Fruit fly (Drosophila melanogaster) whole organism, embryonic: ENCODE data around the gene CG4660.

Source experiments
- CG10147 ChIP-seq: fragments of 200-800 bp; sonication (Bioruptor generic); optimal IDR thresholded peaks from 2 replicates; lab custom pipeline; 2019; ENCODE audit warnings: missing biosample characterization, mild to moderate bottlenecking, missing genetic modification characterization, moderate library complexity
- CG12071 ChIP-seq: fragments of 200-800 bp; sonication (Bioruptor generic); optimal IDR thresholded peaks from 3 replicates; lab custom pipeline; 2018; ENCODE audit warnings: missing biosample characterization, mild to moderate bottlenecking, missing genetic modification characterization
- CG14014 ChIP-seq: fragments of 200-800 bp; sonication (Bioruptor generic); IDR thresholded peaks from 2 replicates; pipeline ENCODE4 v1.3.6; 2022; ENCODE audit warnings: missing biosample characterization, missing genetic modification characterization
- CG14965 ChIP-seq: fragments of 200-800 bp; sonication (Bioruptor generic); optimal IDR thresholded peaks from 2 replicates; lab custom pipeline; 2016; ENCODE audit warnings: missing biosample characterization, missing genetic modification characterization, borderline replicate concordance
- CG15269 ChIP-seq: fragments of 200-800 bp; sonication (Bioruptor generic); optimal IDR thresholded peaks from 2 replicates; lab custom pipeline; 2018; ENCODE audit warnings: missing biosample characterization, mild to moderate bottlenecking, missing genetic modification characterization, moderate library complexity
- CG15479 ChIP-seq: fragments of 200-800 bp; sonication (Bioruptor generic); optimal IDR thresholded peaks from 3 replicates; lab custom pipeline; 2019; ENCODE audit warnings: missing biosample characterization, mild to moderate bottlenecking, missing genetic modification characterization, moderate library complexity
- CG17359 ChIP-seq: fragments of 200-800 bp; sonication (Bioruptor generic); optimal IDR thresholded peaks from 3 replicates; lab custom pipeline; 2018; ENCODE audit warnings: missing biosample characterization, mild to moderate bottlenecking, missing genetic modification characterization, moderate library complexity
- CG18262 ChIP-seq: fragments of 200-800 bp; optimal IDR thresholded peaks from 3 replicates; lab custom pipeline; 2019; ENCODE audit warnings: missing biosample characterization, mild to moderate bottlenecking, missing genetic modification characterization, moderate library complexity
- CG18619 ChIP-seq: fragments of 200-800 bp; sonication (Bioruptor generic); optimal IDR thresholded peaks from 3 replicates; lab custom pipeline; 2017; ENCODE audit warnings: missing biosample characterization, mild to moderate bottlenecking, missing genetic modification characterization
- CG3163 ChIP-seq: fragments of 200-800 bp; sonication (Bioruptor generic); optimal IDR thresholded peaks from 3 replicates; lab custom pipeline; 2016; ENCODE audit warnings: missing biosample characterization, missing genetic modification characterization
- CG3995 ChIP-seq: fragments of 200-800 bp; sonication (Bioruptor generic); optimal IDR thresholded peaks from 3 replicates; lab custom pipeline; 2016; ENCODE audit warnings: missing biosample characterization, missing genetic modification characterization
- CG4360 ChIP-seq: fragments of 200-800 bp; sonication (Bioruptor generic); IDR thresholded peaks from 2 replicates; pipeline ENCODE4 v1.3.6; 2022; ENCODE audit warnings: missing biosample characterization, missing genetic modification characterization
- CG4404 ChIP-seq: fragments of 200-800 bp; sonication (Bioruptor generic); IDR thresholded peaks from 2 replicates; pipeline ENCODE4 v1.3.6; 2022; ENCODE audit warnings: missing biosample characterization, missing genetic modification characterization
- CG6689 ChIP-seq: fragments of 200-800 bp; sonication (Bioruptor generic); IDR thresholded peaks from 2 replicates; pipeline ENCODE4 v1.3.6; 2022; ENCODE audit warnings: missing biosample characterization, missing genetic modification characterization
- CG7271 ChIP-seq: fragments of 200-800 bp; sonication (Bioruptor generic); optimal IDR thresholded peaks from 2 replicates; lab custom pipeline; 2018; ENCODE audit warnings: missing biosample characterization, mild to moderate bottlenecking, missing genetic modification characterization, moderate library complexity
- CG7987 ChIP-seq: fragments of 200-800 bp; sonication (Bioruptor generic); optimal IDR thresholded peaks from 2 replicates; lab custom pipeline; 2018; ENCODE audit warnings: missing biosample characterization, mild to moderate bottlenecking, missing genetic modification characterization, moderate library complexity
- CoRest ChIP-seq: fragments of 200-800 bp; sonication (Bioruptor generic); optimal IDR thresholded peaks from 3 replicates; lab custom pipeline; 2018; ENCODE audit warnings: missing biosample characterization, mild to moderate bottlenecking, missing genetic modification characterization, moderate library complexity
- GATAe ChIP-seq: fragments of 200-800 bp; sonication (Bioruptor generic); conservative IDR thresholded peaks from 2 replicates; pipeline ENCODE4 v1.3.6; 2022; ENCODE audit warnings: missing biosample characterization, missing genetic modification characterization
- HLH3B ChIP-seq: fragments of 200-800 bp; sonication (Bioruptor generic); IDR thresholded peaks from 2 replicates; pipeline ENCODE4 v1.3.6; 2022; ENCODE audit warnings: missing biosample characterization, missing genetic modification characterization
- Hr39 ChIP-seq: fragments of >200 bp; optimal IDR thresholded peaks from 2 replicates; lab custom pipeline; 2017
- Lim3 ChIP-seq: fragments of 200-800 bp; sonication (Bioruptor generic); IDR thresholded peaks from 2 replicates; pipeline ENCODE4 v1.3.6; 2022; ENCODE audit warnings: missing biosample characterization, missing genetic modification characterization
- Mrtf ChIP-seq: fragments of 200-800 bp; sonication (Bioruptor generic); IDR thresholded peaks from 3 replicates; pipeline ENCODE4 v1.3.6; 2022; ENCODE audit warnings: missing biosample characterization, missing genetic modification characterization
- Myb ChIP-seq: fragments of 200-800 bp; sonication (Bioruptor generic); optimal IDR thresholded peaks from 2 replicates; lab custom pipeline; 2016; ENCODE audit warnings: missing biosample characterization, missing genetic modification characterization
- NFAT ChIP-seq: fragments of 200-800 bp; sonication (Bioruptor generic); IDR thresholded peaks from 2 replicates; pipeline ENCODE4 v1.3.6; 2022; ENCODE audit warnings: missing biosample characterization, missing genetic modification characterization
- NK7.1 ChIP-seq: fragments of 200-800 bp; sonication (Bioruptor generic); optimal IDR thresholded peaks from 3 replicates; lab custom pipeline; 2016; ENCODE audit warnings: missing biosample characterization, missing genetic modification characterization
- NfI ChIP-seq: fragments of 200-800 bp; sonication (Bioruptor generic); optimal IDR thresholded peaks from 3 replicates; lab custom pipeline; 2018; ENCODE audit warnings: missing biosample characterization, mild to moderate bottlenecking, missing genetic modification characterization, moderate library complexity
- Ravus ChIP-seq: fragments of 200-800 bp; sonication (Bioruptor generic); IDR thresholded peaks from 2 replicates; pipeline ENCODE4 v1.3.6; 2022; ENCODE audit warnings: missing biosample characterization, missing genetic modification characterization
- Sox100B ChIP-seq: fragments of 200-800 bp; sonication (Bioruptor generic); optimal IDR thresholded peaks from 3 replicates; lab custom pipeline; 2018; ENCODE audit warnings: missing biosample characterization, mild to moderate bottlenecking, missing genetic modification characterization
- Usf ChIP-seq: fragments of 200-800 bp; sonication (Bioruptor generic); optimal IDR thresholded peaks from 2 replicates; lab custom pipeline; 2017; ENCODE audit warnings: missing genotype, missing biosample characterization, missing genetic modification characterization
- Vsx1 ChIP-seq: fragments of 200-800 bp; sonication (Bioruptor generic); optimal IDR thresholded peaks from 2 replicates; lab custom pipeline; 2017; ENCODE audit warnings: missing biosample characterization, mild to moderate bottlenecking, missing genetic modification characterization, missing genetic modification reagents
- ap ChIP-seq: fragments of 200-800 bp; sonication (Bioruptor generic); IDR thresholded peaks from 2 replicates; pipeline ENCODE4 v1.3.6; 2022; ENCODE audit warnings: missing biosample characterization, missing genetic modification characterization
- az2 ChIP-seq: fragments of 200-800 bp; sonication (Bioruptor generic); optimal IDR thresholded peaks from 3 replicates; lab custom pipeline; 2016; ENCODE audit warnings: missing biosample characterization, missing genetic modification characterization
- bab2 ChIP-seq: fragments of 200-800 bp; sonication (Bioruptor generic); optimal IDR thresholded peaks from 2 replicates; lab custom pipeline; 2016; ENCODE audit warnings: missing biosample characterization, missing genetic modification characterization
- caup ChIP-seq: fragments of 200-800 bp; sonication (Bioruptor generic); optimal IDR thresholded peaks from 3 replicates; lab custom pipeline; 2017; ENCODE audit warnings: missing biosample characterization, mild to moderate bottlenecking, missing genetic modification characterization, moderate library complexity; ENCODE audit not compliant: severe bottlenecking
- fd96Cb ChIP-seq: fragments of 200-800 bp; sonication (Bioruptor generic); optimal IDR thresholded peaks from 2 replicates; lab custom pipeline; 2018; ENCODE audit warnings: missing biosample characterization, mild to moderate bottlenecking, missing genetic modification characterization, moderate library complexity
- gcm2 ChIP-seq: fragments of 200-800 bp; sonication (Bioruptor generic); optimal IDR thresholded peaks from 2 replicates; lab custom pipeline; 2016; ENCODE audit warnings: missing biosample characterization, missing genetic modification characterization
- her ChIP-seq: fragments of 200-800 bp; sonication (Bioruptor generic); optimal IDR thresholded peaks from 2 replicates; lab custom pipeline; 2016; ENCODE audit warnings: missing biosample characterization, missing genetic modification characterization
- inv ChIP-seq: fragments of 200-800 bp; sonication (Bioruptor generic); IDR thresholded peaks from 2 replicates; pipeline ENCODE4 v1.3.6; 2022; ENCODE audit warnings: missing biosample characterization, missing genetic modification characterization; ENCODE audit not compliant: partially characterized antibody
- kni ChIP-seq: fragments of 200-800 bp; sonication (Bioruptor generic); optimal IDR thresholded peaks from 3 replicates; lab custom pipeline; 2017; ENCODE audit warnings: mild to moderate bottlenecking, missing biosample characterization, missing genetic modification reagents, missing genetic modification characterization
- knrl ChIP-seq: fragments of 200-800 bp; sonication (Bioruptor generic); IDR thresholded peaks from 3 replicates; pipeline ENCODE4 v1.3.6; 2022; ENCODE audit warnings: missing biosample characterization, missing genetic modification characterization; ENCODE audit not compliant: partially characterized antibody
- mirr ChIP-seq: fragments of 200-800 bp; sonication (Bioruptor generic); optimal IDR thresholded peaks from 3 replicates; lab custom pipeline; 2018; ENCODE audit warnings: missing biosample characterization, mild to moderate bottlenecking, missing genetic modification characterization
- mld ChIP-seq: fragments of 200-800 bp; sonication (Bioruptor generic); IDR thresholded peaks from 3 replicates; pipeline ENCODE4 v1.3.6; 2022; ENCODE audit warnings: missing biosample characterization, missing genetic modification characterization; ENCODE audit not compliant: partially characterized antibody
- nmo ChIP-seq: fragments of 200-800 bp; sonication (Bioruptor generic); optimal IDR thresholded peaks from 2 replicates; lab custom pipeline; 2018; ENCODE audit warnings: missing biosample characterization, mild to moderate bottlenecking, missing genetic modification characterization, moderate library complexity
- salm ChIP-seq: fragments of 200-800 bp; sonication (Bioruptor generic); optimal IDR thresholded peaks from 2 replicates; lab custom pipeline; 2018; ENCODE audit warnings: missing biosample characterization, mild to moderate bottlenecking, missing genetic modification characterization
- scrt ChIP-seq: fragments of 200-800 bp; sonication (Bioruptor generic); optimal IDR thresholded peaks from 2 replicates; lab custom pipeline; 2018; ENCODE audit warnings: missing biosample characterization, mild to moderate bottlenecking, missing genetic modification characterization, moderate library complexity
- sima ChIP-seq: fragments of 200-800 bp; sonication (Bioruptor generic); optimal IDR thresholded peaks from 2 replicates; lab custom pipeline; 2016; ENCODE audit warnings: missing biosample characterization, missing genetic modification characterization
- slou ChIP-seq: fragments of 200-800 bp; sonication (Bioruptor generic); optimal IDR thresholded peaks from 3 replicates; lab custom pipeline; 2016; ENCODE audit warnings: missing biosample characterization, missing genetic modification characterization
- sqz ChIP-seq: fragments of 200-800 bp; sonication (Bioruptor generic); optimal IDR thresholded peaks from 3 replicates; lab custom pipeline; 2018; ENCODE audit warnings: missing biosample characterization, mild to moderate bottlenecking, missing genetic modification characterization
- unpg ChIP-seq: fragments of 200-800 bp; sonication (Bioruptor generic); optimal IDR thresholded peaks from 3 replicates; lab custom pipeline; 2018; ENCODE audit warnings: missing biosample characterization, mild to moderate bottlenecking, missing genetic modification characterization, moderate library complexity
- zfh2 ChIP-seq: fragments of 200-800 bp; sonication (Bioruptor generic); optimal IDR thresholded peaks from 2 replicates; lab custom pipeline; 2016; ENCODE audit warnings: missing biosample characterization, missing genetic modification characterization

Gene CG4660

dm6 chrX:6031692-6032091 is 49.5 kb downstream of the CG4660 start (continued):
- TF ChIP-seq zfh2 (no peak), nmo (GFP tag; lab: Kevin White, UChicago) (peak; percentile 80), CG18619 (GFP tag; lab: Kevin White, UChicago) (peak; percentile 56), Vsx1 (GFP tag; lab: Kevin White, UChicago) (peak; percentile 47), Usf (peak; percentile 41), HLH3B (GFP tag; lab: Robert Waterston, UW) (peak; percentile 85), CG7987 (GFP tag; lab: Kevin White, UChicago) (peak; percentile 29), NK7.1 (peak; percentile 55), CG3163 (GFP tag; lab: Kevin White, UChicago) (peak; percentile 47), CG18262 (tag; lab: Kevin White, UChicago) (peak; percentile 79), ap (GFP tag; lab: Robert Waterston, UW) (peak; percentile 51; the same call in 1 of the 2 replicates), kni (GFP tag; lab: Kevin White, UChicago) (peak; percentile 23), sqz (peak; percentile 47), CG14014 (GFP tag; lab: Robert Waterston, UW) (peak; percentile 74), CG4360 (GFP tag; lab: Robert Waterston, UW) (no peak), NfI (GFP tag; lab: Kevin White, UChicago) (peak; percentile 60), Hr39 (lab: Kevin White, UChicago) (no peak), salm (tag; lab: Kevin White, UChicago) (peak; percentile 65), CG15479 (GFP tag; lab: Kevin White, UChicago) (no peak), her (GFP tag; lab: Kevin White, UChicago) (peak; percentile 68), CG4404 (peak; percentile 80), CG7271 (tag; lab: Kevin White, UChicago) (no peak), bab2 (peak; percentile 71), CoRest (tag; lab: Kevin White, UChicago) (peak; percentile 85), CG3995 (no peak), knrl (GFP tag; lab: Robert Waterston, UW) (0 out of 3 replicates have a peak, but pooled peaks have one; percentile 25), CG10147 (peak; percentile 46), CG14965 (GFP tag; lab: Kevin White, UChicago) (peak; percentile 64), NFAT (GFP tag; lab: Robert Waterston, UW) (no peak), CG17359 (tag; lab: Kevin White, UChicago) (peak; percentile 79), slou (GFP tag; lab: Kevin White, UChicago) (peak; percentile 65), caup (peak; percentile 75), CG6689 (GFP tag; lab: Robert Waterston, UW) (peak; percentile 78), Lim3 (0 out of 2 replicates have a peak, but pooled peaks have one; percentile 29), scrt (peak; percentile 74), az2 (GFP tag; lab: Kevin White, UChicago) (peak; percentile 82), gcm2 (GFP tag; lab: Kevin White, UChicago) (peak; percentile 52), sima (peak; percentile 20), Myb (GFP tag; lab: Kevin White, UChicago) (peak; percentile 63), Sox100B (GFP tag; lab: Kevin White, UChicago) (peak; percentile 72), CG15269 (tag; lab: Kevin White, UChicago) (peak; percentile 76), CG12071 (GFP tag; lab: Kevin White, UChicago) (peak; percentile 64), inv (GFP tag; lab: Robert Waterston, UW) (no peak), Mrtf (GFP tag; lab: Robert Waterston, UW) (peak; percentile 67; the same call in 2 of the 3 replicates), mld (GFP tag; lab: Robert Waterston, UW) (no peak), mirr (peak; percentile 9), fd96Cb (tag; lab: Kevin White, UChicago) (peak; percentile 75), GATAe (no peak), Ravus (no peak), unpg (peak; percentile 77)
